Worm (Caenorhabditis elegans) whole organism, mixed stage, embryonic: ENCODE results near the gene srxa-1.

Experiments
- M03D4.4 ChIP-seq: sonication (generic microtip); optimal IDR thresholded peaks from 2 replicates; lab custom pipeline; 2017; ENCODE audit warnings: mild to moderate bottlenecking, missing genetic modification characterization, missing compliant biosample characterization
- ceh-39 ChIP-seq: fragments of 150-350 bp; optimal IDR thresholded peaks from 2 replicates; lab custom pipeline; 2014; ENCODE audit warnings: missing biosample characterization, missing genetic modification characterization
- ceh-43 ChIP-seq: fragments of 200-800 bp; sonication (Bioruptor generic); optimal IDR thresholded peaks from 2 replicates; lab custom pipeline; 2018; ENCODE audit warnings: mild to moderate bottlenecking, missing genetic modification characterization, moderate library complexity, missing compliant biosample characterization
- ceh-83 ChIP-seq: fragments of 200-800 bp; sonication (Bioruptor generic); optimal IDR thresholded peaks from 2 replicates; lab custom pipeline; 2018; ENCODE audit warnings: mild to moderate bottlenecking, missing genetic modification characterization, missing compliant biosample characterization
- ces-1 ChIP-seq: fragments of 150-350 bp; optimal IDR thresholded peaks from 2 replicates; lab custom pipeline; 2014; ENCODE audit warnings: missing biosample characterization, missing genetic modification reagents, missing genetic modification characterization
- cnd-1 ChIP-seq: fragments of 200-800 bp; sonication (Bioruptor generic); optimal IDR thresholded peaks from 2 replicates; lab custom pipeline; 2018; ENCODE audit warnings: mild to moderate bottlenecking, missing genetic modification characterization, missing compliant biosample characterization
- drap-1 ChIP-seq: fragments of 200-800 bp; sonication (Bioruptor generic); optimal IDR thresholded peaks from 3 replicates; lab custom pipeline; 2018; ENCODE audit warnings: mild to moderate bottlenecking, missing genetic modification characterization, missing compliant biosample characterization
- elt-1 ChIP-seq: sonication (generic microtip); optimal IDR thresholded peaks from 2 replicates; lab custom pipeline; 2017; ENCODE audit warnings: missing genetic modification characterization, mild to moderate bottlenecking, missing compliant biosample characterization, antibody characterized with exemption, moderate library complexity, borderline replicate concordance; ENCODE audit not compliant: insufficient read depth
- flh-1 ChIP-seq: fragments of 200-800 bp; sonication (Bioruptor generic); optimal IDR thresholded peaks from 2 replicates; lab custom pipeline; 2018; ENCODE audit warnings: mild to moderate bottlenecking, missing genetic modification characterization, moderate library complexity, missing compliant biosample characterization
- ham-2 ChIP-seq: fragments of 200-800 bp; sonication (Bioruptor generic); optimal IDR thresholded peaks from 2 replicates; lab custom pipeline; 2018; ENCODE audit warnings: mild to moderate bottlenecking, missing genetic modification characterization, missing compliant biosample characterization
- hlh-1 ChIP-seq: fragments of 150-350 bp; optimal IDR thresholded peaks from 2 replicates; lab custom pipeline; 2014; ENCODE audit warnings: missing biosample characterization, missing genetic modification reagents, missing genetic modification characterization
- lin-13 ChIP-seq: fragments of 150-350 bp; optimal IDR thresholded peaks from 2 replicates; lab custom pipeline; 2014; ENCODE audit warnings: missing biosample characterization, missing genetic modification characterization
- lin-32 ChIP-seq: fragments of 200-800 bp; sonication (Bioruptor generic); optimal IDR thresholded peaks from 2 replicates; lab custom pipeline; 2018; ENCODE audit warnings: mild to moderate bottlenecking, missing genetic modification characterization, missing compliant biosample characterization
- lsy-2 ChIP-seq: fragments of 150-350 bp; optimal IDR thresholded peaks from 2 replicates; lab custom pipeline; 2014; ENCODE audit warnings: missing biosample characterization, missing genetic modification characterization
- mab-5 ChIP-seq: fragments of 150-350 bp; optimal IDR thresholded peaks from 2 replicates; lab custom pipeline; 2014; ENCODE audit warnings: missing biosample characterization, missing genetic modification characterization
- mep-1 ChIP-seq: fragments of 150-350 bp; optimal IDR thresholded peaks from 2 replicates; lab custom pipeline; 2017; ENCODE audit warnings: missing biosample characterization, missing genetic modification reagents, missing genetic modification characterization, inconsistent platforms
- mls-2 ChIP-seq: sonication (generic microtip); optimal IDR thresholded peaks from 2 replicates; lab custom pipeline; 2016; ENCODE audit warnings: mild to moderate bottlenecking, missing genetic modification characterization, moderate library complexity, missing compliant biosample characterization
- nhr-12 ChIP-seq: fragments of 150-350 bp; optimal IDR thresholded peaks from 2 replicates; lab custom pipeline; 2014; ENCODE audit warnings: missing biosample characterization, missing genetic modification characterization
- nhr-2 ChIP-seq: fragments of 150-350 bp; optimal IDR thresholded peaks from 2 replicates; lab custom pipeline; 2014; ENCODE audit warnings: missing biosample characterization, missing genetic modification characterization
- nhr-237 ChIP-seq: fragments of 150-350 bp; optimal IDR thresholded peaks from 2 replicates; lab custom pipeline; 2014; ENCODE audit warnings: missing biosample characterization, missing genetic modification characterization
- nhr-76 ChIP-seq: sonication (generic microtip); optimal IDR thresholded peaks from 2 replicates; lab custom pipeline; 2017; ENCODE audit warnings: missing biosample characterization, missing genetic modification characterization
- pha-4 ChIP-seq: fragments of 150-350 bp; optimal IDR thresholded peaks from 2 replicates; lab custom pipeline; 2018; ENCODE audit warnings: missing biosample characterization, missing genetic modification reagents, missing genetic modification characterization
- sem-2 ChIP-seq: fragments of 200-800 bp; sonication (Bioruptor generic); optimal IDR thresholded peaks from 2 replicates; lab custom pipeline; 2018; ENCODE audit warnings: mild to moderate bottlenecking, missing genetic modification characterization, missing compliant biosample characterization
- sptf-1 ChIP-seq: sonication (generic microtip); optimal IDR thresholded peaks from 2 replicates; lab custom pipeline; 2017; ENCODE audit warnings: mild to moderate bottlenecking, missing genetic modification characterization, moderate library complexity, missing compliant biosample characterization
- unc-120 ChIP-seq: sonication (generic microtip); optimal IDR thresholded peaks from 2 replicates; lab custom pipeline; 2017; ENCODE audit warnings: missing genetic modification characterization, missing compliant biosample characterization; ENCODE audit not compliant: poor library complexity, severe bottlenecking
- unc-39 ChIP-seq: fragments of 150-350 bp; optimal IDR thresholded peaks from 2 replicates; lab custom pipeline; 2014; ENCODE audit warnings: missing biosample characterization, missing genetic modification characterization
- unc-62 ChIP-seq: fragments of 150-350 bp; optimal IDR thresholded peaks from 2 replicates; lab custom pipeline; 2014; ENCODE audit warnings: missing biosample characterization, missing genetic modification reagents, missing genetic modification characterization
- zip-8 ChIP-seq: fragments of 150-350 bp; optimal IDR thresholded peaks from 2 replicates; lab custom pipeline; 2014; ENCODE audit warnings: missing biosample characterization, missing genetic modification characterization
- ztf-11 ChIP-seq: fragments of 150-350 bp; optimal IDR thresholded peaks from 2 replicates; lab custom pipeline; 2014; ENCODE audit warnings: missing biosample characterization, missing genetic modification characterization

Gene srxa-1

DNA sequence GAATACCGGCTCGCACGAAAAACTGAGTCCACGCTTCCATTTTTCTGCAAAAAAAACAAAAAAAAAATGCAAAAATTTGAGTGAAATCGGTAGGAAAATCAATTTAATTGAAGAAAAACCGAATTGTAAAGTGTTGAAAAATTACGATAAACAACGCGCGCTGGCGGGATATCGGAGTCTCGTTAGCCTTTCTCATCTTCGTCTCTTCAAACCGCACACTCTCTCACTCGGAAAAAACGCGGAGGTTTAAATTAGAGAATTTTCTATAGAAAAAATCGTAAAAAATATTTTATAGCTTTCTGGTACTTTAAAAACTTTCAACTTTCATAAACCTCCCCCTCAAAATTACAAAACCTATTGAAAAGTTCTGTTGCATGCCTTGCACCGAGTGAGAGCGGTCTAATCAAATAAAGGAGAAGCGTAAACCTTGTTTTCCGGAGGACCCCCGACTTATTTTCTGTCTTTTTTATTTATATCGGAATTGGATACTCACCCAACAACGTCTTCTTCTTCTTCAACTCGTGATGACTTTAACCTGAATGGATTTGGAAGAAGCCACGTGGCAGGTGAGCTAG, 27.8 kb upstream of the srxa-1 start, which contains the start of the genes F53F8.5 and F53F8.6:
Gene F53F8.5 (minus strand): TSS at position 52 of the 575 bp plus-strand sequence.
Gene F53F8.6 (plus strand): TSS at position 230 of the 575 bp plus-strand sequence.
- TF ChIP-seq mep-1 (tag; lab: Kevin White, UChicago) (no peak), pha-4 (peak; percentile 4), mls-2 (tag; lab: Kevin White, UChicago) (no peak), ces-1 (GFP tag; lab: Kevin White, UChicago) (peak; percentile 94), lin-13 (tag; lab: Kevin White, UChicago) (peak; percentile 38), lsy-2 (tag; lab: Kevin White, UChicago) (peak; percentile 53)

DNA sequence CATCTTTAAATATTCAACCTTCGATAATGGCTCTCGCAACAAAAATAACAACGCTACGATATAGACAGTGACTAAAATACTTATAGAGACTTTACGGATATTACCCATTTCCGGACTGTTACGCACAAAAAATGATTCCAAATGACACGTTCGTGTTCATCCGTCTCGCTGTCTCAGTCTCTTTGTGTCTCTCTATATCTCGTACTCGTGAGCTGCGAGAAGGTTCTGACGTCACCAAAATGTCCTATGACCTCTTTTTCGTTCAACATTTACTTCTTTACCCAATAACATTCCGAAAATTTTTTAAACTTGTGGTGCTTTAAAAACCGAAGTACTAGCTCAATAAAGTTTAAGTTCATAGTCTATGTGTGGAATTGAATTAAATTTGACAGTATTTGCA, 21.7 kb upstream of the srxa-1 start:
- TF ChIP-seq unc-39 (tag; lab: Kevin White, UChicago), result no peak
- no peak for TF ChIP-seq zip-8
- peak; percentile 8 for TF ChIP-seq ces-1 (GFP tag; lab: Kevin White, UChicago)
- no peak for TF ChIP-seq mab-5 (tag; lab: Kevin White, UChicago)

DNA sequence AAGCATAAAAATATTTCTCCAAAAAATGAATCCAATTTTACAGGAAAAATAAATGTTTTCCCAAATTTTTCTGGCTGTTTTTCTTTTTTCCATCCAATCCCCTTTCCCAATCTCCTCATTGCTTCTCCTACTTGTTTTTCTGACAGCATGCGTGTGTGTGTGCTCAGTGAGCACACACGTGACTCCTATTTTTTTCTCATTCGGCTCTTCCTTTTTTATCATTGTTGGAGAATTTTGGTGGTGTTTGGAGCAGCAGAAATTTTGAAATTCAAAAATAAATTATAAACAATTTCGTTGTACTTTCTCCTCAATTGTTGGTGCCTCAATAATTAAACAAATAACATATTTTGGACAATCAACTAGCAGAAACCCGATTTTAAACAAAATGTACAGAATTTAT, 21.2 kb upstream of the srxa-1 start:
- TF ChIP-seq pha-4, result no peak
- no peak for TF ChIP-seq nhr-76
- no peak for TF ChIP-seq ham-2 (GFP tag; lab: Kevin White, UChicago)
- no peak for TF ChIP-seq nhr-12 (tag; lab: Kevin White, UChicago)
- no peak for TF ChIP-seq M03D4.4 (tag; lab: Kevin White, UChicago)

DNA sequence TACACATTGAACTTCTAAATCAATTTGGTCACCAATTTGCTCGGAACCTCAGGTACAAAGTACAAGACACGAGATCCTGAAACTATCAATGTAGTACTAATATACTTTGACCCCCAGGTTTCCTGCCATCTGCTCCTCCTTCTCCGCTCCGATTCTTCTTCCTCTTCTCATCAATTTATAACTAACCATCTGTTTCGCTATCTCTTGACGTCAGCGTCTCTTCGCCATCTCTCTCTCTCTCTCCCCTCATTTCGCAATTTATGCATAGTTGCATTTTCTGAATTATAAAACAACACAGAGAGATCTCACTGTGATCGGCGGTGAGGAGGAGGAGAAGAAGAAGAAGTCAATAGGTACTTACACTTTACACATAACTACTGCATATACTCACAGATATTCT, 20.2 kb upstream of the srxa-1 start:
- TF ChIP-seq mls-2 (tag; lab: Kevin White, UChicago) (peak; percentile 43), unc-62 (GFP tag; lab: Kevin White, UChicago) (peak; percentile 76), cnd-1 (peak; percentile 96), nhr-2 (tag; lab: Kevin White, UChicago) (no peak), hlh-1 (tag; lab: Kevin White, UChicago) (peak; percentile 94), nhr-12 (tag; lab: Kevin White, UChicago) (no peak), lin-32 (GFP tag; lab: Kevin White, UChicago) (peak; percentile 67), drap-1 (peak; percentile 37), nhr-237 (tag; lab: Kevin White, UChicago) (peak; percentile 0), mep-1 (tag; lab: Kevin White, UChicago) (peak; percentile 31), unc-120 (tag; lab: Kevin White, UChicago) (peak; percentile 53), ces-1 (GFP tag; lab: Kevin White, UChicago) (peak; percentile 93), flh-1 (GFP tag; lab: Kevin White, UChicago) (no peak)

DNA sequence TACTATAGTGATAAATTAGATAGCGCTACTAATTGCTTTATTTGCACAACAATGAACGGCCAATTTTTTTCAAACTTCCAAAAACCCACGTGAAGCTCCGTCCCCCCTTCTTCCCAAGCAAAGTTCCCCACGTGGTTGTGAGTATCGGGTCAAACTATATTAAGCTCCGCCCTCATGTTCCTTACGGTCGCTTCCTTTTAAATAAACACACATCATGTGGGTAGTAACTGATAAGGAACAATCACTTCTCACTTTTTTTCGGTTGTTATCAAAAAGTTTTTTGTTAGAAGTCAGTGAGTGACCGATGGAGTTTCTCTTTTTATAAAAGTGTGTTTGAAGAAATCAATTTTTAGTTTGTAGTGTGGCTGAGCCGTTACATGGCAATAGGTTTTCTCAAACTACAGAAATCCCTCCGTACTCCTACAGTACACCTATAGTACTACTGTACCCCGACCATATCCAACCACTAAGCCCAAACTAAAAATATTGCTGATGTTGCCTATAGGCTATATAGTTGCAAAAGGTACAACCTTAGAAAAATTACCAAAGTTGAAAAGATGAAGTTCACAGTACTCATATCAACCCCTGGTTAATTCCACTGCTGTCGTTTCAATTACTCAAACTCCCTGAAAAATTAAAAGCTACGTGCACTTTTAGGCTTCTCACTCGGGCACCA, 19.4 kb upstream of the srxa-1 start:
- TF ChIP-seq lin-13 (tag; lab: Kevin White, UChicago) (no peak), mab-5 (tag; lab: Kevin White, UChicago) (no peak), ham-2 (GFP tag; lab: Kevin White, UChicago) (no peak), sptf-1 (tag; lab: Kevin White, UChicago) (no peak), hlh-1 (tag; lab: Kevin White, UChicago) (no peak), mep-1 (tag; lab: Kevin White, UChicago) (no peak), sem-2 (GFP tag; lab: Kevin White, UChicago) (no peak), flh-1 (GFP tag; lab: Kevin White, UChicago) (no peak), nhr-12 (tag; lab: Kevin White, UChicago) (no peak), nhr-76 (no peak), ceh-83 (GFP tag; lab: Kevin White, UChicago) (no peak), drap-1 (no peak), ztf-11 (tag; lab: Kevin White, UChicago) (no peak)

DNA sequence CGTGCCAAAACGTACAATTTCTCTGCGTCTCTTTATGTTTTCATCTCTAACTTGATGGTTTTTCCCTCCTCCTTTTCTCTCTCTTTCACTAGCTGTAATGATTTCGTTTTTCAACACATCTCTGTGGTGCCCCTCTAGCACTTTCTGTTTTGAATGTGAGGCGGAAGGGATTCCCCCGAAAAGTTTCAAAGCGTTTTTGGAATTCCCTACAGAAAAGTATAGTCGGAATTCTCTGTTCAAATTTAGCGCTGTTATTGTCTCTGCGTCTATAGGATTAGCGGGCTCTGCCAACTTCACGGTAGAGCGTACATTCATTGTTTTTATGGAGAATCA, 18.9 kb upstream of the srxa-1 start:
- no peak for TF ChIP-seq sptf-1 (tag; lab: Kevin White, UChicago)
- TF ChIP-seq elt-1, result no peak
- TF ChIP-seq ceh-39 (tag; lab: Kevin White, UChicago), result no peak
- peak; percentile 8 for TF ChIP-seq hlh-1 (tag; lab: Kevin White, UChicago)
- peak; percentile 65 for TF ChIP-seq ces-1 (GFP tag; lab: Kevin White, UChicago)
- TF ChIP-seq drap-1, result peak; percentile 16
- no peak for TF ChIP-seq nhr-12 (tag; lab: Kevin White, UChicago)
- peak; percentile 26 for TF ChIP-seq pha-4
- no peak for TF ChIP-seq sem-2 (GFP tag; lab: Kevin White, UChicago)
- no peak for TF ChIP-seq ceh-43 (GFP tag; lab: Kevin White, UChicago)
- no peak for TF ChIP-seq M03D4.4 (tag; lab: Kevin White, UChicago)
- peak; percentile 52 for TF ChIP-seq unc-62 (GFP tag; lab: Kevin White, UChicago)
- no peak for TF ChIP-seq lin-13 (tag; lab: Kevin White, UChicago)
- TF ChIP-seq ham-2 (GFP tag; lab: Kevin White, UChicago), result peak; percentile 13
- TF ChIP-seq mls-2 (tag; lab: Kevin White, UChicago), result no peak
- peak; percentile 42 for TF ChIP-seq unc-120 (tag; lab: Kevin White, UChicago)
